Fruit fly (Drosophila melanogaster) whole organism, embryonic: ENCODE data around the gene Mo25.

Source experiments
- Atf3 ChIP-seq: fragments of 200-800 bp; sonication (Bioruptor generic); optimal IDR thresholded peaks from 3 replicates; lab custom pipeline; 2016; ENCODE audit warnings: missing biosample characterization, missing genetic modification characterization
- CG9727 ChIP-seq: fragments of 200-800 bp; sonication (Bioruptor generic); optimal IDR thresholded peaks from 3 replicates; lab custom pipeline; 2017; ENCODE audit warnings: missing biosample characterization, mild to moderate bottlenecking, missing genetic modification characterization
- CkIIα-i1 ChIP-seq: fragments of 200-800 bp; sonication (Bioruptor generic); IDR thresholded peaks from 2 replicates; pipeline ENCODE4 v1.3.6; 2022; ENCODE audit warnings: missing biosample characterization, missing genetic modification characterization
- Hr78 ChIP-seq, 2 experiments: fragments of 200-800 bp in 1 of 2; fragments of >200 bp in 1 of 2; sonication (Bioruptor generic) in 1 of 2; optimal IDR thresholded peaks; 2 replicates each; lab custom pipeline; 2017 to 2019; ENCODE audit warnings: missing biosample characterization in 2 of 2, missing genetic modification characterization in 2 of 2, mild to moderate bottlenecking in 1 of 2, moderate library complexity in 1 of 2
- wor ChIP-seq: fragments of 200-800 bp; sonication (Bioruptor generic); IDR thresholded peaks from 2 replicates; pipeline ENCODE4 v1.3.6; 2022; ENCODE audit warnings: missing biosample characterization, missing genetic modification characterization

DNA sequence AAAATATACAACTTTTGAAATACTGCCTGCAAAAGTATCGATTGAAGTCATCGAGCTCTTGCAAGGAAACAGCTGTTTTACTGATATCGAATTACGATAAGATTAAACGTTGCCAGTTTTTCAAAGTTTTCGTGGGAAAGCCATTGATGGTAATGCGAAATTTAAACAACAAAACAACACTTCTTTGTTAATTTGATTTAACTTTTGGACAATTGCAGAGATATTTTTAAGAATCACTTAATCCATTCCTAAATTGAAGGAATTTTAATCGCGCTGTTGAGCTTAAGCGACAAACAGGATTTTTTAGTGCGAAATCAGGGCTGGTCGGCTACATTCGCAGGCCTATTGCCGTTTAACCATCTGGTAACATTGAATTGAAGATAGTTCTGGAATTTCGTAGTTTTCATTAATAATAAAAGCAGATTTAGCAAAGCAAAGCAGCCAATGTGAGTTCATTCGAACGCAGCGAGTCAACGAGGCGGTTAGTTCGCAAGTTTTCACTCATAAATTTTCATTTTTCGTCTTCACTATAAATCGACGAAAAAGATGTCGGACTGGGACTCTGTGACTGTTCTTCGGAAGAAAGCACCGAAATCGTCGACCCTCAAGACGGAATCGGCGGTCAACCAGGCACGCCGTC is 40.8 kb downstream of the Mo25 start, which contains the start of gene mbf1:
- no peak for TF ChIP-seq Atf3
- TF ChIP-seq Hr78 (GFP tag; optimal IDR thresholded peaks at IDR 0.05; lab: Kevin White, UChicago), result no peak
- TF ChIP-seq wor (GFP tag; lab: Robert Waterston, UW), result no peak
- no peak for TF ChIP-seq CkIIα-i1 (GFP tag; lab: Robert Waterston, UW)
- TF ChIP-seq CG9727 (GFP tag; lab: Kevin White, UChicago), result no peak
